Fruit fly (Drosophila melanogaster): Measurements from ENCODE around the gene Efr.
A peak's percentile ranks its signal among the peaks of the same experiment; 100 is the strongest.

The Efr gene

dm6 chrX:6255414-6255915 lies 35.7 kb downstream of the Efr start, which contains the start of the genes Rbcn-3A and Spx:
TSS of gene Rbcn-3A (minus strand) at chrX:6255487.
TSS of gene Spx (plus strand) at chrX:6255822.
- TF ChIP-seq psq (GFP tag; optimal IDR thresholded peaks at IDR 0.05) (peak; percentile 37), CG9705 (GFP tag; optimal IDR thresholded peaks at IDR 0.05) (no peak), Sp1 (GFP tag; optimal IDR thresholded peaks at IDR 0.05) (peak; percentile 44), woc (GFP tag; optimal IDR thresholded peaks at IDR 0.05) (peak; percentile 8), CG32264 (GFP tag; optimal IDR thresholded peaks at IDR 0.05) (no peak), foxo (GFP tag; optimal IDR thresholded peaks at IDR 0.05) (peak in 1 of 2 experiments; percentile 42), Myc (optimal IDR thresholded peaks at IDR 0.05) (no peak), Abd-B (GFP tag; optimal IDR thresholded peaks at IDR 0.05) (no peak), Jra (GFP tag; optimal IDR thresholded peaks at IDR 0.05) (peak; percentile 56), sv (GFP tag; optimal IDR thresholded peaks at IDR 0.05) (peak; percentile 11), fru (GFP tag; optimal IDR thresholded peaks at IDR 0.05) (peak; percentile 30), HLH106 (tag; optimal IDR thresholded peaks at IDR 0.05) (peak; percentile 32), OdsH (GFP tag; optimal IDR thresholded peaks at IDR 0.05) (peak; percentile 23)

- TF ChIP-seq br (GFP tag; optimal IDR thresholded peaks at IDR 0.05), result no peak
- no peak for TF ChIP-seq Rel (GFP tag; optimal IDR thresholded peaks at IDR 0.05)
- TF ChIP-seq Rel (tag; optimal IDR thresholded peaks at IDR 0.05), result no peak
- no peak for TF ChIP-seq Myc (optimal IDR thresholded peaks at IDR 0.05)
- no peak for TF ChIP-seq Hr83 (GFP tag; optimal IDR thresholded peaks at IDR 0.05; ENCODE audit: poor library complexity, severe bottlenecking)
- no peak for TF ChIP-seq Hnf4 (GFP tag; optimal IDR thresholded peaks at IDR 0.05)
- TF ChIP-seq fru (GFP tag; optimal IDR thresholded peaks at IDR 0.05), result no peak
- no peak for TF ChIP-seq OdsH (GFP tag; optimal IDR thresholded peaks at IDR 0.05)
- TF ChIP-seq Dif (GFP tag; optimal IDR thresholded peaks at IDR 0.05; ENCODE audit: partially characterized antibody), result no peak
- TF ChIP-seq Abd-B (GFP tag; optimal IDR thresholded peaks at IDR 0.05), result no peak
- no peak for TF ChIP-seq psq (GFP tag; optimal IDR thresholded peaks at IDR 0.05)
- TF ChIP-seq GATAd (GFP tag; optimal IDR thresholded peaks at IDR 0.05), result no peak
- no peak for TF ChIP-seq usp (GFP tag; optimal IDR thresholded peaks at IDR 0.05)
- TF ChIP-seq Jra (GFP tag; optimal IDR thresholded peaks at IDR 0.05), result no peak
- no peak for TF ChIP-seq Vsx2 (GFP tag; optimal IDR thresholded peaks at IDR 0.05; ENCODE audit: partially characterized antibody)
- TF ChIP-seq ey (GFP tag; optimal IDR thresholded peaks at IDR 0.05), result no peak
- TF ChIP-seq CG32264 (GFP tag; optimal IDR thresholded peaks at IDR 0.05), result no peak
- TF ChIP-seq sage (GFP tag; optimal IDR thresholded peaks at IDR 0.05), result no peak
- TF ChIP-seq Mio (GFP tag; optimal IDR thresholded peaks at IDR 0.05), result no peak
- no peak for TF ChIP-seq dsf (GFP tag; optimal IDR thresholded peaks at IDR 0.05; ENCODE audit: borderline replicate concordance)
Measured at dm6 chrX:6259696-6260095, 39.9 kb downstream of the Efr start.

dm6 chrX:6260900-6261299 lies 41.1 kb downstream of the Efr start, which contains the start of gene Josd:
TSS of gene Josd (plus strand) at chrX:6261169.
- TF ChIP-seq Hnf4 (GFP tag; optimal IDR thresholded peaks at IDR 0.05) (peak; percentile 10), woc (GFP tag; optimal IDR thresholded peaks at IDR 0.05) (peak; percentile 36), CG32264 (GFP tag; optimal IDR thresholded peaks at IDR 0.05) (no peak), foxo (GFP tag; optimal IDR thresholded peaks at IDR 0.05) (peak in 1 of 2 experiments; percentile 11), h (GFP tag; optimal IDR thresholded peaks at IDR 0.05) (peak; percentile 17), Rel (GFP tag; optimal IDR thresholded peaks at IDR 0.05) (no peak), Rel (tag; optimal IDR thresholded peaks at IDR 0.05) (peak; percentile 67), rgr (GFP tag; optimal IDR thresholded peaks at IDR 0.05) (peak; percentile 11), usp (GFP tag; optimal IDR thresholded peaks at IDR 0.05) (no peak), Hr83 (GFP tag; optimal IDR thresholded peaks at IDR 0.05; ENCODE audit: poor library complexity, severe bottlenecking) (peak; percentile 24)

- TF ChIP-seq ey (GFP tag; optimal IDR thresholded peaks at IDR 0.05) (no peak), sv (GFP tag; optimal IDR thresholded peaks at IDR 0.05) (peak; percentile 36), Hr83 (GFP tag; optimal IDR thresholded peaks at IDR 0.05; ENCODE audit: poor library complexity, severe bottlenecking) (no peak), usp (GFP tag; optimal IDR thresholded peaks at IDR 0.05) (no peak), pan (optimal IDR thresholded peaks at IDR 0.05) (no peak)
Measured at dm6 chrX:6263614-6264130, 43.9 kb downstream of the Efr start.

dm6 chrX:6264456-6264855 lies 44.7 kb downstream of the Efr start:
- no peak for TF ChIP-seq dsf (GFP tag; optimal IDR thresholded peaks at IDR 0.05; ENCODE audit: borderline replicate concordance)
- no peak for TF ChIP-seq ey (GFP tag; optimal IDR thresholded peaks at IDR 0.05)
- TF ChIP-seq dl (GFP tag; optimal IDR thresholded peaks at IDR 0.05; ENCODE audit: insufficient read depth in 1 of 2, partially characterized antibody in 2 of 2), result no peak
- TF ChIP-seq woc (GFP tag; optimal IDR thresholded peaks at IDR 0.05), result no peak
- no peak for TF ChIP-seq Sp1 (GFP tag; optimal IDR thresholded peaks at IDR 0.05)
- TF ChIP-seq dmrt93B (GFP tag; optimal IDR thresholded peaks at IDR 0.05), result no peak
- TF ChIP-seq CG9705 (GFP tag; optimal IDR thresholded peaks at IDR 0.05), result no peak
- TF ChIP-seq Hr83 (GFP tag; optimal IDR thresholded peaks at IDR 0.05; ENCODE audit: poor library complexity, severe bottlenecking), result no peak
- TF ChIP-seq N (GFP tag; optimal IDR thresholded peaks at IDR 0.05), result no peak
- TF ChIP-seq OdsH (GFP tag; optimal IDR thresholded peaks at IDR 0.05), result no peak
- no peak for TF ChIP-seq sv (GFP tag; optimal IDR thresholded peaks at IDR 0.05)
- TF ChIP-seq Rel (GFP tag; optimal IDR thresholded peaks at IDR 0.05), result no peak
- TF ChIP-seq Rel (tag; optimal IDR thresholded peaks at IDR 0.05), result no peak
- no peak for TF ChIP-seq fru (GFP tag; optimal IDR thresholded peaks at IDR 0.05)
- no peak for TF ChIP-seq CrebA (GFP tag; optimal IDR thresholded peaks at IDR 0.05; ENCODE audit: borderline replicate concordance)
